Fruit fly (Drosophila melanogaster): ENCODE results near the gene CG33725.
A peak's percentile ranks its signal among the peaks of the same experiment; 100 is the strongest.

CG33725 gene

dm6 chr3L:12456916-12457662, 25.3 kb upstream of the CG33725 start (continued):
- peak; percentile 59; the same call in 1 of the 2 replicates for TF ChIP-seq ara (GFP tag; IDR thresholded peaks at IDR 0.05)
- no peak for TF ChIP-seq Bgb (GFP tag; IDR thresholded peaks at IDR 0.05; ENCODE audit: partially characterized antibody)
- TF ChIP-seq MESR4 (GFP tag; optimal IDR thresholded peaks at IDR 0.05), result no peak
- peak; percentile 42 for TF ChIP-seq caup (GFP tag; optimal IDR thresholded peaks at IDR 0.05; ENCODE audit: severe bottlenecking)
- no peak for TF ChIP-seq fd3F (GFP tag; optimal IDR thresholded peaks at IDR 0.05)
- no peak for TF ChIP-seq C15 (GFP tag; IDR thresholded peaks at IDR 0.05)
- TF ChIP-seq sc (optimal IDR thresholded peaks at IDR 0.05), result no peak
- peak; percentile 87 for TF ChIP-seq sc (GFP tag; optimal IDR thresholded peaks at IDR 0.05)
- TF ChIP-seq luna (GFP tag; optimal IDR thresholded peaks at IDR 0.05), result no peak
- TF ChIP-seq CG3847 (GFP tag; IDR thresholded peaks at IDR 0.05), result peak; percentile 22; the same call in 1 of the 2 replicates
- TF ChIP-seq CG8765 (GFP tag; IDR thresholded peaks at IDR 0.05), result no peak
- TF ChIP-seq Oli (tag; optimal IDR thresholded peaks at IDR 0.05), result peak; percentile 87
- TF ChIP-seq sob (GFP tag; IDR thresholded peaks at IDR 0.05), result no peak; the same call in 1 of the 2 replicates
- TF ChIP-seq Ets65A (GFP tag), result no peak
- no peak for TF ChIP-seq CG7786 (GFP tag; optimal IDR thresholded peaks at IDR 0.05)
- no peak for TF ChIP-seq CG11247 (GFP tag; IDR thresholded peaks at IDR 0.05)
- peak; percentile 90 for TF ChIP-seq CG2678 (tag; optimal IDR thresholded peaks at IDR 0.05)
- TF ChIP-seq toy (GFP tag; IDR thresholded peaks at IDR 0.05), result no peak
- TF ChIP-seq ssp (GFP tag; IDR thresholded peaks at IDR 0.05), result peak; percentile 55
- peak; percentile 85 for TF ChIP-seq CG10209 (GFP tag; optimal IDR thresholded peaks at IDR 0.05)
- TF ChIP-seq btn (GFP tag; optimal IDR thresholded peaks at IDR 0.05), result no peak
- no peak for TF ChIP-seq CG3163 (GFP tag; optimal IDR thresholded peaks at IDR 0.05)
- no peak for TF ChIP-seq wek (GFP tag; optimal IDR thresholded peaks at IDR 0.05)
- TF ChIP-seq Hr3 (GFP tag; optimal IDR thresholded peaks at IDR 0.05), result peak; percentile 78
- no peak for TF ChIP-seq rib (GFP tag; IDR thresholded peaks at IDR 0.05)
- peak; percentile 62 for TF ChIP-seq lmd (GFP tag; IDR thresholded peaks at IDR 0.05)
- TF ChIP-seq en (GFP tag; optimal IDR thresholded peaks at IDR 0.05), result no peak
- TF ChIP-seq CG12299 (tag; optimal IDR thresholded peaks at IDR 0.05), result peak; percentile 21
- TF ChIP-seq emc (GFP tag; optimal IDR thresholded peaks at IDR 0.05), result no peak
- TF ChIP-seq psq (GFP tag; optimal IDR thresholded peaks at IDR 0.05), result peak; percentile 41
- TF ChIP-seq Antp (GFP tag; optimal IDR thresholded peaks at IDR 0.05), result no peak
- TF ChIP-seq CG14441 (GFP tag; IDR thresholded peaks at IDR 0.05), result peak; percentile 40; the same call in 1 of the 2 replicates
- TF ChIP-seq org-1 (GFP tag; optimal IDR thresholded peaks at IDR 0.05), result peak; percentile 71
- TF ChIP-seq Hmx (GFP tag; optimal IDR thresholded peaks at IDR 0.05), result peak; percentile 26
- TF ChIP-seq CG8359 (GFP tag; optimal IDR thresholded peaks at IDR 0.05; ENCODE audit: borderline replicate concordance), result peak; percentile 76
- no peak for TF ChIP-seq nom (GFP tag; optimal IDR thresholded peaks at IDR 0.05)
- peak; percentile 53 for TF ChIP-seq ac (GFP tag; optimal IDR thresholded peaks at IDR 0.05)
- peak; percentile 53 for TF ChIP-seq CG8290 (GFP tag; optimal IDR thresholded peaks at IDR 0.05)
- no peak for TF ChIP-seq CG8290 (tag; optimal IDR thresholded peaks at IDR 0.05)
- TF ChIP-seq Ada2b (GFP tag; IDR thresholded peaks at IDR 0.05), result no peak
- TF ChIP-seq stc (GFP tag; IDR thresholded peaks at IDR 0.05), result no peak
- no peak for TF ChIP-seq crol (GFP tag; IDR thresholded peaks at IDR 0.05)
- TF ChIP-seq CG17612 (GFP tag; IDR thresholded peaks at IDR 0.05), result peak; percentile 39; the same call in 1 of the 2 replicates
- peak; percentile 29 for TF ChIP-seq chn (GFP tag; optimal IDR thresholded peaks at IDR 0.05)
- TF ChIP-seq esg (GFP tag; conservative IDR thresholded peaks at IDR 0.05), result peak; percentile 41; the same call in 1 of the 2 replicates
- TF ChIP-seq HHEX (GFP tag; optimal IDR thresholded peaks at IDR 0.05), result peak; percentile 68
- no peak for TF ChIP-seq CG7372 (GFP tag; IDR thresholded peaks at IDR 0.05)
- peak; percentile 26 for TF ChIP-seq CG6654 (GFP tag; optimal IDR thresholded peaks at IDR 0.05)
- TF ChIP-seq bcd (GFP tag; optimal IDR thresholded peaks at IDR 0.05), result peak; percentile 75
- peak; percentile 64 for TF ChIP-seq ewg (GFP tag; optimal IDR thresholded peaks at IDR 0.05)
- peak in 1 of 2 experiments; percentile 91 for TF ChIP-seq bsh (GFP tag; optimal IDR thresholded peaks at IDR 0.05)
